Worm (Caenorhabditis elegans) whole organism, L1 larva: ENCODE data around the gene F54H12.8.

Experiments used
- C16A3.4 ChIP-seq: fragments of 150-350 bp; optimal IDR thresholded peaks from 2 replicates; lab custom pipeline; 2014; ENCODE audit warnings: missing biosample characterization, missing genetic modification characterization
- aha-1 ChIP-seq: fragments of 150-350 bp; optimal IDR thresholded peaks from 2 replicates; lab custom pipeline; 2014; ENCODE audit warnings: missing biosample characterization, missing genetic modification characterization
- aly-2 ChIP-seq: fragments of 150-350 bp; optimal IDR thresholded peaks from 2 replicates; lab custom pipeline; 2014; ENCODE audit warnings: missing biosample characterization, missing genetic modification characterization
- ama-1 ChIP-seq: fragments of 150-350 bp; optimal IDR thresholded peaks from 2 replicates; lab custom pipeline; 2014
- blmp-1 ChIP-seq: fragments of 150-350 bp; optimal IDR thresholded peaks from 2 replicates; lab custom pipeline; 2014; ENCODE audit warnings: missing biosample characterization, missing genetic modification characterization
- ceh-88 ChIP-seq: fragments of 200-800 bp; sonication (Bioruptor generic); IDR thresholded peaks from 2 replicates; pipeline ENCODE4 v1.3.6; 2022; ENCODE audit warnings: missing genetic modification characterization, missing compliant biosample characterization
- efl-1 ChIP-seq, 4 experiments: fragments of 150-350 bp; optimal IDR thresholded peaks in 3 of 4; peaks in 1 of 4; 1 replicate in 1 of 4; 2 replicates in 3 of 4; lab custom pipeline; 2014; ENCODE audit warnings: missing biosample characterization in 2 of 4, missing genetic modification characterization in 2 of 4, missing genetic modification reagents in 2 of 4
- efl-3 ChIP-seq: fragments of 200-800 bp; sonication (Bioruptor generic); optimal IDR thresholded peaks from 2 replicates; lab custom pipeline; 2018; ENCODE audit warnings: mild to moderate bottlenecking, missing genetic modification characterization, missing compliant biosample characterization
- egl-13 ChIP-seq: sonication (generic microtip); optimal IDR thresholded peaks from 2 replicates; lab custom pipeline; 2016; ENCODE audit warnings: missing genotype, missing genetic modification reagents, missing genetic modification characterization, missing compliant biosample characterization
- egl-27 ChIP-seq, 2 experiments: fragments of 150-350 bp in 1 of 2; sonication (generic microtip); optimal IDR thresholded peaks; 3 replicates each; lab custom pipeline; 2017 to 2018; ENCODE audit warnings: missing biosample characterization in 2 of 2, missing genetic modification characterization in 2 of 2, missing genetic modification reagents in 2 of 2
- elt-2 ChIP-seq: sonication (generic microtip); optimal IDR thresholded peaks from 2 replicates; lab custom pipeline; 2016; ENCODE audit warnings: missing genetic modification characterization, mild to moderate bottlenecking, inconsistent platforms, missing compliant biosample characterization, missing genetic modification reagents
- elt-3 ChIP-seq, 6 experiments: fragments of 150-350 bp in 1 of 6; sonication (generic microtip); optimal IDR thresholded peaks; 2 replicates each; lab custom pipeline; 2017 to 2018; ENCODE audit warnings: missing biosample characterization in 6 of 6, missing genetic modification characterization in 6 of 6, inconsistent platforms in 1 of 6
- ets-5 ChIP-seq: fragments of 200-800 bp; sonication (Bioruptor generic); IDR thresholded peaks from 2 replicates; pipeline ENCODE4 v1.3.6; 2022; ENCODE audit warnings: missing genetic modification characterization, missing compliant biosample characterization
- fkh-10 ChIP-seq: sonication (generic microtip); optimal IDR thresholded peaks from 2 replicates; lab custom pipeline; 2017; ENCODE audit warnings: missing biosample characterization, missing genetic modification reagents, missing genetic modification characterization
- fkh-4 ChIP-seq: sonication (generic microtip); optimal IDR thresholded peaks from 2 replicates; lab custom pipeline; 2016; ENCODE audit warnings: missing compliant biosample characterization, missing genetic modification characterization, borderline replicate concordance
- grh-1 ChIP-seq: fragments of 200-800 bp; sonication (Bioruptor generic); IDR thresholded peaks from 2 replicates; pipeline ENCODE4 v1.3.6; 2022; ENCODE audit warnings: missing genetic modification reagents, missing genetic modification characterization, missing compliant biosample characterization
- lin-14 ChIP-seq: fragments of 200-800 bp; sonication (Bioruptor generic); optimal IDR thresholded peaks from 2 replicates; lab custom pipeline; 2018; ENCODE audit warnings: mild to moderate bottlenecking, missing genetic modification characterization, moderate library complexity, missing compliant biosample characterization
- lin-15B ChIP-seq: fragments of 150-350 bp; sonication (generic microtip); optimal IDR thresholded peaks from 3 replicates; lab custom pipeline; 2014; ENCODE audit warnings: missing biosample characterization, missing genetic modification characterization
- lin-35 ChIP-seq, 2 experiments: fragments of 150-350 bp; optimal IDR thresholded peaks; 2 replicates each; lab custom pipeline; 2014; ENCODE audit warnings: missing biosample characterization in 2 of 2, missing genetic modification characterization in 2 of 2, missing genetic modification reagents in 2 of 2
- lin-39 ChIP-seq: fragments of 150-350 bp; optimal IDR thresholded peaks from 2 replicates; lab custom pipeline; 2014; ENCODE audit warnings: missing biosample characterization, missing genetic modification reagents, missing genetic modification characterization
- lir-3 ChIP-seq: sonication (generic microtip); optimal IDR thresholded peaks from 2 replicates; lab custom pipeline; 2016; ENCODE audit warnings: mild to moderate bottlenecking, missing genetic modification characterization, moderate library complexity, missing compliant biosample characterization; ENCODE audit not compliant: poor library complexity
- mdl-1 ChIP-seq, 2 experiments: fragments of 150-350 bp; optimal IDR thresholded peaks; 2 replicates each; lab custom pipeline; 2014 to 2017; ENCODE audit warnings: missing biosample characterization in 2 of 2, missing genetic modification characterization in 2 of 2, inconsistent platforms in 1 of 2
- nhr-11 ChIP-seq: fragments of 150-350 bp; optimal IDR thresholded peaks from 2 replicates; lab custom pipeline; 2014; ENCODE audit warnings: missing biosample characterization, missing genetic modification characterization
- nhr-19 ChIP-seq: fragments of 200-800 bp; sonication (Bioruptor generic); conservative IDR thresholded peaks from 2 replicates; pipeline ENCODE4 v1.3.6; 2022; ENCODE audit warnings: missing genetic modification characterization, missing compliant biosample characterization
- nhr-20 ChIP-seq: sonication (generic microtip); optimal IDR thresholded peaks from 2 replicates; lab custom pipeline; 2016; ENCODE audit warnings: mild to moderate bottlenecking, missing genetic modification characterization, missing compliant biosample characterization
- nhr-237 ChIP-seq: fragments of 150-350 bp; optimal IDR thresholded peaks from 2 replicates; lab custom pipeline; 2014; ENCODE audit warnings: missing biosample characterization, missing genetic modification characterization
- nhr-28 ChIP-seq: fragments of 150-350 bp; optimal IDR thresholded peaks from 2 replicates; lab custom pipeline; 2014; ENCODE audit warnings: missing biosample characterization, missing genetic modification characterization
- nhr-76 ChIP-seq: sonication (generic microtip); optimal IDR thresholded peaks from 2 replicates; lab custom pipeline; 2017; ENCODE audit warnings: missing biosample characterization, missing genetic modification characterization
- nhr-85 ChIP-seq: sonication (generic microtip); peaks from one replicate; lab custom pipeline; 2016; ENCODE audit warnings: missing genetic modification characterization, inconsistent platforms, missing compliant biosample characterization
- pax-3 ChIP-seq: fragments of 200-800 bp; sonication (Bioruptor generic); optimal IDR thresholded peaks from 2 replicates; lab custom pipeline; 2018; ENCODE audit warnings: mild to moderate bottlenecking, missing genetic modification characterization, moderate library complexity, missing compliant biosample characterization
- rnt-1 ChIP-seq: sonication (generic microtip); optimal IDR thresholded peaks from 2 replicates; lab custom pipeline; 2016; ENCODE audit warnings: mild to moderate bottlenecking, missing genetic modification characterization, moderate library complexity, missing compliant biosample characterization
- snpc-4 ChIP-seq: fragments of 150-350 bp; optimal IDR thresholded peaks from 2 replicates; lab custom pipeline; 2014; ENCODE audit warnings: missing biosample characterization, missing genetic modification characterization
- snu-23 ChIP-seq: sonication (generic microtip); optimal IDR thresholded peaks from 2 replicates; lab custom pipeline; 2016; ENCODE audit warnings: missing genetic modification characterization, missing compliant biosample characterization
- sox-4 ChIP-seq: sonication (generic microtip); optimal IDR thresholded peaks from 2 replicates; lab custom pipeline; 2016; ENCODE audit warnings: missing genetic modification characterization, missing compliant biosample characterization
- sptf-1 ChIP-seq: fragments of 150-350 bp; optimal IDR thresholded peaks from 2 replicates; lab custom pipeline; 2014; ENCODE audit warnings: missing biosample characterization, missing genetic modification characterization
- tbx-2 ChIP-seq: sonication (generic microtip); optimal IDR thresholded peaks from 2 replicates; lab custom pipeline; 2016; ENCODE audit warnings: missing genetic modification characterization, missing compliant biosample characterization
- tlp-1 ChIP-seq: fragments of 150-350 bp; optimal IDR thresholded peaks from 2 replicates; lab custom pipeline; 2014; ENCODE audit warnings: missing biosample characterization, missing genetic modification characterization
- unc-30 ChIP-seq: sonication (generic microtip); optimal IDR thresholded peaks from 2 replicates; lab custom pipeline; 2017; ENCODE audit warnings: missing biosample characterization, missing genetic modification characterization
- unc-62 ChIP-seq: fragments of 150-350 bp; optimal IDR thresholded peaks from 2 replicates; lab custom pipeline; 2014; ENCODE audit warnings: missing biosample characterization, missing genetic modification reagents, missing genetic modification characterization
- unc-98 ChIP-seq: fragments of 200-800 bp; sonication (Bioruptor generic); IDR thresholded peaks from 2 replicates; pipeline ENCODE4 v1.3.6; 2022; ENCODE audit warnings: missing genetic modification characterization, missing compliant biosample characterization
- zip-4 ChIP-seq: fragments of 200-800 bp; sonication (Bioruptor generic); optimal IDR thresholded peaks from 2 replicates; lab custom pipeline; 2018; ENCODE audit warnings: mild to moderate bottlenecking, missing genetic modification characterization, moderate library complexity, missing compliant biosample characterization
- ztf-11 ChIP-seq, 2 experiments: sonication (generic microtip); optimal IDR thresholded peaks; 2 replicates each; lab custom pipeline; 2016 to 2017; ENCODE audit warnings: missing genetic modification characterization in 2 of 2, missing biosample characterization in 1 of 2, missing compliant biosample characterization in 1 of 2

The F54H12.8 gene

ce11 chrIII:7950447-7950846 lies 18.6 kb downstream of the F54H12.8 start:
- TF ChIP-seq nhr-76 (tag; lab: Kevin White, UChicago) (no peak), efl-1 (optimal IDR thresholded peaks at IDR 0.05; lab: Kevin White, UChicago) (no peak), efl-1 (GFP tag; optimal IDR thresholded peaks at IDR 0.05 in 1 of 2; lab: Kevin White, UChicago) (peak in 1 of 2 experiments; percentile 58)

- TF ChIP-seq ama-1 (peak; percentile 70), fkh-10 (no peak), blmp-1 (tag; lab: Kevin White, UChicago) (peak; percentile 6)
Observed at ce11 chrIII:7948802-7949201, 20.2 kb downstream of the F54H12.8 start, which contains the start of gene col-90. Gene col-90, plus strand, starts transcription at chrIII:7948838.

- no peak for TF ChIP-seq unc-30 (tag; lab: Kevin White, UChicago)
- no peak for TF ChIP-seq efl-1 (optimal IDR thresholded peaks at IDR 0.05; lab: Kevin White, UChicago)
- TF ChIP-seq efl-1 (GFP tag; optimal IDR thresholded peaks at IDR 0.05 in 1 of 2; lab: Kevin White, UChicago): peak in 1 of 2 experiments; percentile 56
- TF ChIP-seq blmp-1 (tag; lab: Kevin White, UChicago): peak; percentile 54
- TF ChIP-seq grh-1: no peak
- no peak for TF ChIP-seq tbx-2 (tag; lab: Kevin White, UChicago)
- TF ChIP-seq, all 84 proteins: peak for 2
Observed at ce11 chrIII:7947677-7948076, 21.3 kb downstream of the F54H12.8 start.

DNA sequence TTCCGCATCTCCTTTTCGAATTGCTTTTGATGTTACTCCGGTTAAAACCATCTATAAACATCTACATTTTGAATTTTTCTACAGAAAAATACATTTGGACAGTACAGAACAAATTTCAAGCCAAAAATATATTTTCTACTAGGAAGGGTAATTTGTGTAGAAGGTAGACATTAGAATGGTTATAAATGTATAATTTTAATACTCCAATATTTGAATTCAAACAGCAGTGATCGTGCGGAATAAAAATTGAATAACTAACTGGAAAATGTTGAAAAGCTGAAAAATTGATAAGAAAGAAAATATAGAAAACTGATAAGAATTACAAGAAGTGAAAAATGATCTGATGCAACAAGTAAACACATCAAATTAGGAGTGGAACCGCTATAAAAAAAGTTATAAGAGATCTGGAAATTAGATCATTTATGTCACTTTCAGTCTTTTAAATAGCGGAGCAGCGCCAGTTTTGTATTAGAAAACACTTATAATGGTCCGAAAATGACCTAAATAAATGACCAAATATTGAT lies 22.0 kb downstream of the F54H12.8 start, which contains the start of gene gsto-1:
gsto-1 (minus strand) TSS at position 51 of the 524 bp plus-strand sequence.
- TF ChIP-seq lin-35 (GFP tag; optimal IDR thresholded peaks at IDR 0.05; lab: Kevin White, UChicago): no peak
- TF ChIP-seq fkh-4 (tag; lab: Kevin White, UChicago): no peak
- TF ChIP-seq lin-15B: no peak
- no peak for TF ChIP-seq unc-62 (GFP tag; lab: Kevin White, UChicago)
- no peak for TF ChIP-seq ztf-11 (tag; optimal IDR thresholded peaks at IDR 0.05; lab: Kevin White, UChicago)
- no peak for TF ChIP-seq efl-3 (GFP tag; lab: Kevin White, UChicago)
- no peak for TF ChIP-seq unc-98 (GFP tag; lab: Robert Waterston, UW)
- TF ChIP-seq rnt-1 (tag; lab: Kevin White, UChicago): no peak
- TF ChIP-seq nhr-85 (tag; lab: Kevin White, UChicago): no peak
- no peak for TF ChIP-seq sox-4 (tag; lab: Kevin White, UChicago)
- TF ChIP-seq mdl-1 (tag; optimal IDR thresholded peaks at IDR 0.05; lab: Kevin White, UChicago): no peak
- no peak for TF ChIP-seq egl-13
- no peak for TF ChIP-seq C16A3.4 (tag; lab: Kevin White, UChicago)
- no peak for TF ChIP-seq elt-2 (tag; lab: Kevin White, UChicago)
- TF ChIP-seq nhr-11 (tag; lab: Kevin White, UChicago): no peak
- no peak for TF ChIP-seq elt-3 (tag; optimal IDR thresholded peaks at IDR 0.05; lab: Kevin White, UChicago)
- TF ChIP-seq lir-3 (tag; lab: Kevin White, UChicago): no peak
- no peak for TF ChIP-seq snpc-4 (tag; lab: Kevin White, UChicago)
- no peak for TF ChIP-seq ceh-88

ce11 chrIII:7941417-7941816 lies 27.6 kb downstream of the F54H12.8 start, which contains the start of gene kle-2:
Gene kle-2, plus strand, starts transcription at chrIII:7941717.
- no peak for TF ChIP-seq tbx-2 (tag; lab: Kevin White, UChicago)
- TF ChIP-seq sptf-1 (tag; lab: Kevin White, UChicago): no peak
- no peak for TF ChIP-seq nhr-20

DNA sequence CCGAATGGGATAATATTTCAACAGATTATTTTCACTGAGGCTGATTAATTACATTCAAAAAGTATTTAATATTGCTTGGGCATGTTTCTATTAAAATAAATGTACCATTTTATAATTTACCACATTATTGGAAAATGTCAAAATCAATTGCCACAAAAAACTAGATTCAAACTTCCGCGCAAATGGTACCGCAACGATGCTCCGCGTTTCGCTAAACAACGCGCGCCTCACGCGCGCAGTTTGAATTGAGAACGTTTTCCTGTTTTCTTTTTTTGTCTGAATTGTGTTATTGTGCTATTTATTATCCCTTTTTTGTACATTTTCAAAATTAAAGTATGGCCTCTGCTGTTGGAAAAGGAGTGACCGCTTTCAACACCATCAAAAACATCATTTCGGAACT lies 28.2 kb downstream of the F54H12.8 start, which contains the start of gene C29E4.12:
C29E4.12 (plus strand) TSS at position 333 of the 400 bp plus-strand sequence.
- TF ChIP-seq ets-5 (GFP tag; lab: Robert Waterston, UW) (no peak), nhr-85 (tag; lab: Kevin White, UChicago) (peak; percentile 86), snu-23 (GFP tag; lab: Kevin White, UChicago) (peak; percentile 83), pax-3 (tag; lab: Kevin White, UChicago) (peak; percentile 65), ama-1 (no peak), nhr-28 (tag; lab: Kevin White, UChicago) (no peak), aha-1 (tag; lab: Kevin White, UChicago) (no peak), unc-98 (GFP tag; lab: Robert Waterston, UW) (no peak), aly-2 (tag; lab: Kevin White, UChicago) (peak; percentile 64), lin-14 (GFP tag; lab: Kevin White, UChicago) (no peak), nhr-19 (GFP tag; lab: Robert Waterston, UW) (peak; percentile 79), nhr-237 (tag; lab: Kevin White, UChicago) (peak; percentile 62), ztf-11 (tag; optimal IDR thresholded peaks at IDR 0.05; lab: Kevin White, UChicago) (peak in 1 of 2 experiments; percentile 18), efl-3 (GFP tag; lab: Kevin White, UChicago) (no peak), sox-4 (tag; lab: Kevin White, UChicago) (no peak), tlp-1 (tag; lab: Kevin White, UChicago) (no peak), zip-4 (GFP tag; lab: Kevin White, UChicago) (peak; percentile 25), egl-27 (tag; optimal IDR thresholded peaks at IDR 0.05; lab: Kevin White, UChicago) (no peak), lin-39 (peak; percentile 41)
